Worm (Caenorhabditis elegans) whole organism, L1 larva: ENCODE data around the gene zif-1.
A peak's percentile ranks its signal among the peaks of the same experiment; 100 is the strongest.

ENCODE experiments used
- aly-2 ChIP-seq: fragments of 150-350 bp; optimal IDR thresholded peaks from 2 replicates; lab custom pipeline; 2014; ENCODE audit warnings: missing biosample characterization, missing genetic modification characterization
- blmp-1 ChIP-seq: fragments of 150-350 bp; optimal IDR thresholded peaks from 2 replicates; lab custom pipeline; 2014; ENCODE audit warnings: missing biosample characterization, missing genetic modification characterization
- ceh-63 ChIP-seq: fragments of 200-800 bp; sonication (Bioruptor generic); optimal IDR thresholded peaks from 2 replicates; lab custom pipeline; 2018; ENCODE audit warnings: mild to moderate bottlenecking, missing genetic modification characterization, missing compliant biosample characterization
- ceh-8 ChIP-seq: fragments of 200-800 bp; sonication (Bioruptor generic); optimal IDR thresholded peaks from 2 replicates; lab custom pipeline; 2018; ENCODE audit warnings: mild to moderate bottlenecking, missing genetic modification characterization, moderate library complexity, missing compliant biosample characterization
- ceh-82 ChIP-seq, 3 experiments: fragments of 150-350 bp in 1 of 3; sonication (generic microtip) in 2 of 3; optimal IDR thresholded peaks; 2 replicates each; lab custom pipeline; 2014 to 2017; ENCODE audit warnings: missing biosample characterization in 3 of 3, missing genetic modification characterization in 3 of 3
- ces-1 ChIP-seq: fragments of 150-350 bp; optimal IDR thresholded peaks from 2 replicates; lab custom pipeline; 2014; ENCODE audit warnings: missing biosample characterization, missing genetic modification reagents, missing genetic modification characterization
- efl-1 ChIP-seq, 4 experiments: fragments of 150-350 bp; optimal IDR thresholded peaks in 3 of 4; peaks in 1 of 4; 1 replicate in 1 of 4; 2 replicates in 3 of 4; lab custom pipeline; 2014; ENCODE audit warnings: missing biosample characterization in 2 of 4, missing genetic modification characterization in 2 of 4, missing genetic modification reagents in 2 of 4
- egl-27 ChIP-seq, 2 experiments: fragments of 150-350 bp in 1 of 2; sonication (generic microtip); optimal IDR thresholded peaks; 3 replicates each; lab custom pipeline; 2017 to 2018; ENCODE audit warnings: missing biosample characterization in 2 of 2, missing genetic modification characterization in 2 of 2, missing genetic modification reagents in 2 of 2
- elt-2 ChIP-seq: sonication (generic microtip); optimal IDR thresholded peaks from 2 replicates; lab custom pipeline; 2016; ENCODE audit warnings: missing genetic modification characterization, mild to moderate bottlenecking, inconsistent platforms, missing compliant biosample characterization, missing genetic modification reagents
- ets-5 ChIP-seq: fragments of 200-800 bp; sonication (Bioruptor generic); IDR thresholded peaks from 2 replicates; pipeline ENCODE4 v1.3.6; 2022; ENCODE audit warnings: missing genetic modification characterization, missing compliant biosample characterization
- fkh-10 ChIP-seq: sonication (generic microtip); optimal IDR thresholded peaks from 2 replicates; lab custom pipeline; 2017; ENCODE audit warnings: missing biosample characterization, missing genetic modification reagents, missing genetic modification characterization
- hlh-17 ChIP-seq: fragments of 200-800 bp; sonication (Bioruptor generic); optimal IDR thresholded peaks from 2 replicates; lab custom pipeline; 2018; ENCODE audit warnings: missing genetic modification characterization, mild to moderate bottlenecking, missing compliant biosample characterization, moderate library complexity, borderline replicate concordance
- hlh-4 ChIP-seq: sonication (generic microtip); optimal IDR thresholded peaks from 2 replicates; lab custom pipeline; 2016; ENCODE audit warnings: mild to moderate bottlenecking, missing genetic modification characterization, missing compliant biosample characterization
- irx-1 ChIP-seq: sonication (generic microtip); optimal IDR thresholded peaks from 2 replicates; lab custom pipeline; 2016; ENCODE audit warnings: missing genetic modification characterization, missing compliant biosample characterization
- jun-1 ChIP-seq: fragments of 150-350 bp; optimal IDR thresholded peaks from 2 replicates; lab custom pipeline; 2014; ENCODE audit warnings: missing biosample characterization, missing genetic modification reagents, missing genetic modification characterization
- lin-13 ChIP-seq: fragments of 150-350 bp; optimal IDR thresholded peaks from 2 replicates; lab custom pipeline; 2014; ENCODE audit warnings: missing biosample characterization, missing genetic modification reagents, missing genetic modification characterization
- lir-3 ChIP-seq: sonication (generic microtip); optimal IDR thresholded peaks from 2 replicates; lab custom pipeline; 2016; ENCODE audit warnings: mild to moderate bottlenecking, missing genetic modification characterization, moderate library complexity, missing compliant biosample characterization; ENCODE audit not compliant: poor library complexity
- lsy-2 ChIP-seq, 2 experiments: fragments of 150-350 bp; optimal IDR thresholded peaks; 2 replicates each; lab custom pipeline; 2014; ENCODE audit warnings: missing biosample characterization in 2 of 2, missing genetic modification characterization in 2 of 2
- mab-9 ChIP-seq: fragments of 200-800 bp; sonication (Bioruptor generic); IDR thresholded peaks from 2 replicates; pipeline ENCODE4 v1.3.6; 2022; ENCODE audit warnings: missing genetic modification reagents, missing genetic modification characterization, missing compliant biosample characterization
- mdl-1 ChIP-seq, 2 experiments: fragments of 150-350 bp; optimal IDR thresholded peaks; 2 replicates each; lab custom pipeline; 2014 to 2017; ENCODE audit warnings: missing biosample characterization in 2 of 2, missing genetic modification characterization in 2 of 2, inconsistent platforms in 1 of 2
- mep-1 ChIP-seq: fragments of 150-350 bp; optimal IDR thresholded peaks from 2 replicates; lab custom pipeline; 2014; ENCODE audit warnings: missing biosample characterization, missing genetic modification characterization
- nhr-11 ChIP-seq: fragments of 150-350 bp; optimal IDR thresholded peaks from 2 replicates; lab custom pipeline; 2014; ENCODE audit warnings: missing biosample characterization, missing genetic modification characterization
- nhr-19 ChIP-seq: fragments of 200-800 bp; sonication (Bioruptor generic); conservative IDR thresholded peaks from 2 replicates; pipeline ENCODE4 v1.3.6; 2022; ENCODE audit warnings: missing genetic modification characterization, missing compliant biosample characterization
- nhr-28 ChIP-seq: fragments of 150-350 bp; optimal IDR thresholded peaks from 2 replicates; lab custom pipeline; 2014; ENCODE audit warnings: missing biosample characterization, missing genetic modification characterization
- nhr-77 ChIP-seq: fragments of 150-350 bp; optimal IDR thresholded peaks from 2 replicates; lab custom pipeline; 2014; ENCODE audit warnings: missing biosample characterization, missing genetic modification characterization
- pag-3 ChIP-seq: sonication (generic microtip); optimal IDR thresholded peaks from 2 replicates; lab custom pipeline; 2017; ENCODE audit warnings: missing genetic modification characterization, mild to moderate bottlenecking, missing compliant biosample characterization, antibody characterized with exemption, borderline replicate concordance; ENCODE audit not compliant: insufficient read depth
- pax-3 ChIP-seq: fragments of 200-800 bp; sonication (Bioruptor generic); optimal IDR thresholded peaks from 2 replicates; lab custom pipeline; 2018; ENCODE audit warnings: mild to moderate bottlenecking, missing genetic modification characterization, moderate library complexity, missing compliant biosample characterization
- pqm-1 ChIP-seq: sonication (generic microtip); optimal IDR thresholded peaks from 3 replicates; lab custom pipeline; 2017; ENCODE audit warnings: missing biosample characterization, missing genetic modification characterization
- rnt-1 ChIP-seq: sonication (generic microtip); optimal IDR thresholded peaks from 2 replicates; lab custom pipeline; 2016; ENCODE audit warnings: mild to moderate bottlenecking, missing genetic modification characterization, moderate library complexity, missing compliant biosample characterization
- snpc-4 ChIP-seq: fragments of 150-350 bp; optimal IDR thresholded peaks from 2 replicates; lab custom pipeline; 2014; ENCODE audit warnings: missing biosample characterization, missing genetic modification characterization
- sox-4 ChIP-seq: sonication (generic microtip); optimal IDR thresholded peaks from 2 replicates; lab custom pipeline; 2016; ENCODE audit warnings: missing genetic modification characterization, missing compliant biosample characterization
- unc-130 ChIP-seq: fragments of 150-350 bp; optimal IDR thresholded peaks from 2 replicates; lab custom pipeline; 2017; ENCODE audit warnings: missing biosample characterization, missing genetic modification characterization, inconsistent platforms
- xbp-1 ChIP-seq: sonication (generic microtip); optimal IDR thresholded peaks from 2 replicates; lab custom pipeline; 2016; ENCODE audit warnings: missing genetic modification characterization, missing compliant biosample characterization
- zag-1 ChIP-seq: fragments of 150-350 bp; optimal IDR thresholded peaks from 2 replicates; lab custom pipeline; 2014; ENCODE audit warnings: missing biosample characterization, missing genetic modification characterization

The zif-1 gene

ce11 chrIII:9034133-9034532, 31.6 kb downstream of the zif-1 start:
- TF ChIP-seq hlh-17 (GFP tag; lab: Kevin White, UChicago) (no peak), elt-2 (tag; lab: Kevin White, UChicago) (peak; percentile 9)

- TF ChIP-seq rnt-1 (tag; lab: Kevin White, UChicago) (peak; percentile 7), blmp-1 (tag; lab: Kevin White, UChicago) (no peak), pqm-1 (tag; lab: Kevin White, UChicago) (peak; percentile 8), elt-2 (tag; lab: Kevin White, UChicago) (peak; percentile 48), egl-27 (tag; optimal IDR thresholded peaks at IDR 0.05; lab: Kevin White, UChicago) (no peak)
Measured at ce11 chrIII:9035037-9035436, 32.5 kb downstream of the zif-1 start.

DNA sequence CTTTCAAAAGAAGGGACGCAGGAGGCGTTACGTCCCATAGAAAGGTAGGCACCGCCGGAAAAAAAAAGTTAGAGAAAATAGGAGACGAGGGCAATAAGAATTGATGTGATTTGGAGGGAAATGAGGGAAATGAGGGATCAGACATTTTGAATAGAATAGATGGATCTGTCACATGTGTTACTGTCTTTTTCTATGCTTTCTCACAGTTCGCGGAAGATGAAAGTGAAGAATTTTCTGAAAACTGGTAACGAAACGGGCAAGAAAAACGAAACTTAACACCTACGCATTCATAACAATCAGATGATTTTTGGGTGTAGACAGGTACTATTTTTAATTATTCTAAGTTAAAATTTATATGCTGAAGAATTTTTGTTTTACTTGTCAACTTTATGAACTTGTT, 35.1 kb downstream of the zif-1 start, which contains the start of gene R107.9:
Gene R107.9, plus strand, starts transcription at position 301 of the 400 bp plus-strand sequence.
- no peak for TF ChIP-seq efl-1 (optimal IDR thresholded peaks at IDR 0.05; lab: Kevin White, UChicago)
- TF ChIP-seq efl-1 (GFP tag; optimal IDR thresholded peaks at IDR 0.05 in 1 of 2; lab: Kevin White, UChicago) = peak in 1 of 2 experiments; percentile 73
- TF ChIP-seq lir-3 (tag; lab: Kevin White, UChicago) = no peak
- TF ChIP-seq ceh-8 (GFP tag; lab: Kevin White, UChicago) = no peak
- TF ChIP-seq mep-1 (tag; lab: Kevin White, UChicago) = no peak
- no peak for TF ChIP-seq lsy-2 (tag; optimal IDR thresholded peaks at IDR 0.05; lab: Kevin White, UChicago)
- no peak for TF ChIP-seq nhr-11 (tag; lab: Kevin White, UChicago)
- TF ChIP-seq lin-13 (GFP tag; lab: Kevin White, UChicago) = no peak
- no peak for TF ChIP-seq ces-1 (GFP tag; lab: Kevin White, UChicago)
- TF ChIP-seq zag-1 (tag; lab: Kevin White, UChicago) = no peak
- TF ChIP-seq jun-1 (tag; lab: Kevin White, UChicago) = no peak
- TF ChIP-seq blmp-1 (tag; lab: Kevin White, UChicago) = peak; percentile 40
- TF ChIP-seq ets-5 = no peak
- no peak for TF ChIP-seq unc-130 (tag; lab: Kevin White, UChicago)
- no peak for TF ChIP-seq nhr-19 (GFP tag; lab: Robert Waterston, UW)

DNA sequence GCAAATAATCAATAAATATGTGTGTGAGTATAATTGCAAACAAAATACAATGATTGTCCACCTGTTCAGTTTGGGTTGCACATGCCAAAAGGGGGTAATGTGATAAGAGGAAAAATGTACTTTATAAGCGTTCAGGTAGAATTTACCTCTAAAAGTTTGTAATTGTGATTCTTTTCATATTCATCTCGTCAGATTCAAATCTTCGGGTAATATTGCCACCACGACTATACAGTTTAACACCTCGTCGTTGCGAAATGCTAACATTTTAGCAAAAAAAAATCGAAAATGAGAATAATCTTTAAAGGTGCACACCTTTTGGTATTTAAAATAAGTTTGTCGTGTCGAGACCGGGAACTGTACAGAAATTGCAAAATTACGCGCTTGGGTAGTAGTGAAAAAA, 40.6 kb downstream of the zif-1 start, which contains the start of gene nac-2:
Gene nac-2, minus strand, starts transcription at position 101 of the 400 bp plus-strand sequence.
- TF ChIP-seq ceh-63 (GFP tag; lab: Kevin White, UChicago) = no peak
- TF ChIP-seq ceh-82 (tag; optimal IDR thresholded peaks at IDR 0.05; lab: Kevin White, UChicago) = no peak
- no peak for TF ChIP-seq pag-3 (tag; lab: Kevin White, UChicago)
- TF ChIP-seq nhr-28 (tag; lab: Kevin White, UChicago) = no peak
- no peak for TF ChIP-seq mab-9 (GFP tag; lab: Robert Waterston, UW)
- TF ChIP-seq xbp-1 (tag; lab: Kevin White, UChicago) = no peak
- no peak for TF ChIP-seq lin-13 (GFP tag; lab: Kevin White, UChicago)
- no peak for TF ChIP-seq sox-4
- no peak for TF ChIP-seq pax-3 (tag; lab: Kevin White, UChicago)
- TF ChIP-seq irx-1 (tag; lab: Kevin White, UChicago) = no peak
- TF ChIP-seq rnt-1 (tag; lab: Kevin White, UChicago) = no peak
- TF ChIP-seq nhr-77 (tag; lab: Kevin White, UChicago) = no peak
- TF ChIP-seq lir-3 (tag; lab: Kevin White, UChicago) = no peak
- no peak for TF ChIP-seq mdl-1 (tag; optimal IDR thresholded peaks at IDR 0.05; lab: Kevin White, UChicago)
- no peak for TF ChIP-seq snpc-4 (tag; lab: Kevin White, UChicago)
- TF ChIP-seq aly-2 (tag; lab: Kevin White, UChicago) = no peak
- TF ChIP-seq hlh-4 (tag; lab: Kevin White, UChicago) = no peak
- TF ChIP-seq fkh-10 (GFP tag; lab: Kevin White, UChicago) = no peak
- TF ChIP-seq, all 84 proteins: peak for 0
